Fruit fly (Drosophila melanogaster) Kc167 (cell line): ENCODE results near the gene AOX2.

Experiments used
- Myc ChIP-seq: fragments of >200 bp; optimal IDR thresholded peaks from 2 replicates; lab custom pipeline; 2017; ENCODE audit warnings: missing external identifiers
- Sin3A ChIP-seq: fragments of >200 bp; optimal IDR thresholded peaks from 2 replicates; lab custom pipeline; 2018; ENCODE audit warnings: missing external identifiers
- h ChIP-seq: fragments of >200 bp; optimal IDR thresholded peaks from 3 replicates; lab custom pipeline; 2018; ENCODE audit warnings: missing external identifiers
- insv ChIP-seq: fragments of >200 bp; optimal IDR thresholded peaks from 3 replicates; lab custom pipeline; 2018; ENCODE audit warnings: missing external identifiers
- psq ChIP-seq: fragments of >200 bp; optimal IDR thresholded peaks from 2 replicates; lab custom pipeline; 2017; ENCODE audit warnings: missing external identifiers
- ttk ChIP-seq: sonication (Bioruptor generic); optimal IDR thresholded peaks from 2 replicates; lab custom pipeline; 2017; ENCODE audit warnings: missing external identifiers

The AOX2 gene

DNA sequence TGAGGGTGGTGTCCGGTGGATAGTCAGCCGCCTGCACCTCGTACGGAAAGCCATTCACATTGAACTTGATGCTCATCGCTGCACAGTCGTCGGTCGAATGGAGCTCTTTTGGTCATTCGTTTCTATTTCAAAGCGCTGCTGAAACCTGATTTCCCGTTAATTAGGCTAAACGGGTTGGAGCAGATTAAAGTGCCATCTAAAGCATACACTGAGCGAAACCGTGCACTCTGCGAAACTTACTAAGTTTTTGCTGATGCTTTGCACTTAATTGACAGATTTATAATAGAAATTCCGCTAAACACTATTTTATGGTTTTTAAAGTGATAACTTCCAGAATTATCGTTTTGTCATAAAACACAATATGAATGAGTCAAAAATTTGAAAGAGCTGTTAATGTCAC lies at the start of gene AOX2:
Gene AOX2 (minus strand): TSS at position 101 of the 400 bp plus-strand sequence.
- TF ChIP-seq Sin3A (lab: Kevin White, UChicago) (no peak), psq (lab: Kevin White, UChicago) (no peak), insv (lab: Kevin White, UChicago) (no peak), h (lab: Kevin White, UChicago) (no peak), ttk (lab: Kevin White, UChicago) (no peak), Myc (lab: Kevin White, UChicago) (no peak)

DNA sequence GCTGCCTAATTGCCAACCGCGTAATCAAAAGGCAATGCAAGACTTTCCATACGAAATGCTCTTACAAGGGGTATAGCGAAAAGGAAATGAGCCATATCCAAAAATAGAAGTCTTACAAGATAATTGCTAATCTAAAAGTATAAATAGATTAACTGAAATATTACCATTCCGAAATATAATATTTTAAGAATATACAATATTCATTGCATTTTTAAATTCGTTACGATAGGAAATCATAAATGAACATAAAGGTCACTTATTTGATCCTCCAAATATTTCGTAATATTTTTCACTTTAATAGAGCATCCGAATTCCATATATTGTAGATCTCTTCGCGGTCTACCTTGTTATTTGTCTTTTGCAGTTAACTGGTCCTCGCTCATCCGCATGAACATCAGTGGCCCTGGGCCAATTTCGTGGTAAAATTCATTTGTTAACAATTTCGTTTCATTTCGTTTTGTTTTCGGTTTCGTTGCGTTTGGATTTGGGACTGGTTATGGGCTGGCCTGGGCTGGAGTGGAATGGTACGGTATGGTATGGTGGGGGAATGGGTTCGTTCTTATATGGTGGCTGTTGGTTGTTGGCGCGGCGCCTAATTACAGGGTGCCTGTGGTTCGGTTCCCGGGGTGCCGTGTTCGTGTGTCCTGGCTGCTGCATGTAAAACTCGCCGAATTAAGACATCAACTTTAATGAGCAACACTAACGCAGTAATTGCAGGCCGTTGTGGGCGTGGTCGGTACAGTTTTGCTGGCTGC lies 46.5 kb upstream of the AOX2 start:
- TF ChIP-seq h (lab: Kevin White, UChicago): no peak
- no peak for TF ChIP-seq psq (lab: Kevin White, UChicago)
- TF ChIP-seq ttk (lab: Kevin White, UChicago): no peak
- no peak for TF ChIP-seq insv (lab: Kevin White, UChicago)
- no peak for TF ChIP-seq Myc (lab: Kevin White, UChicago)
- no peak for TF ChIP-seq Sin3A (lab: Kevin White, UChicago)

DNA sequence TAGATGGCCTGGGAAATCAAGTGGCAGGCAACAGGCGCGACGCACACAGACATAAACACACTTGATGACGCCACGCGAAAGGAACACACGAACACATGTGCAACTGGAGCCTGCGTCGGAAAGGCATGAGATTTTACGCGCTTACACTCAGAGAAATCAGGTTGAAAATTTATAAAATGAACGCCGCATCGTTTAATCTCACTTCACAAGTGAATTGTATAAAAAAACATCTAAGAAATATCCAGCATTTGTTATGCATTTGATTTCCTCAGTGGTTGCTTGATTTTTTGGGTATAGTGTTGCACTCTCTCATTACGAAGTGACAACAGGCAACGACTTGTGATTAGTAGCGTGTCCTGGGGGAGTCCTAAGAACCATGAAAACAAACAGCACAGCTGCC lies 45.3 kb upstream of the AOX2 start:
- no peak for TF ChIP-seq psq (lab: Kevin White, UChicago)
- no peak for TF ChIP-seq Myc (lab: Kevin White, UChicago)
- TF ChIP-seq h (lab: Kevin White, UChicago): no peak
- no peak for TF ChIP-seq Sin3A (lab: Kevin White, UChicago)
- no peak for TF ChIP-seq insv (lab: Kevin White, UChicago)
- no peak for TF ChIP-seq ttk (lab: Kevin White, UChicago)

DNA sequence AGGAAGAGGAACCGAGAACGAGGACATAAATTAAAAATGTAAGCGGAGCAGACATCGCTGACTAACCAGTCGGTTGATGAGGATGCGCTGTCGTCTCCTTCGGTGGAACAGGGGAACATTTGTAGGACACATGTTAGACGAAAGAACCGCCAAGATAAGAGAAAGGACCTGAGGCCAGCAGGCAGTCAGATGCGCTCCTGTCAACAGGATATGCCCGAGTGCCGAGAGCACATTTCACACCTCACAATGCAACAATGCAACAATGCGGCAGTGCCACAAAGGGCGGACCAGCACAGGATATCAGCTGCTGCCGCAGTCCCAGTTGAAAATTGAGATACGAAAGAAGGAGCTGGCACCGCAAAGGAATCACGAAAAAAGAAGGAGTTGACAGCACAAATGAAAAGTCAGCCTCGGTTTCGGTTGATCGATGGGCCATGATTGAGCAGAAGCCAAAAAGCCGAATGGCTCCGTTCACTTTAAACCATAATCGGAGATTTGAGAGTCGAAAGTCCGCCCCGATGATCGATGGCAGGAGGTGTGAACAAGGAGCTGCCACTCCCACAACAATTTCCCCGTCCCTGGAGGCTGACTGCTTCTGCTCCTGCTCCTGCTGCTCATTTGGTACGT lies 42.4 kb upstream of the AOX2 start:
- TF ChIP-seq psq (lab: Kevin White, UChicago) (no peak), Myc (lab: Kevin White, UChicago) (no peak), h (lab: Kevin White, UChicago) (no peak), Sin3A (lab: Kevin White, UChicago) (no peak), insv (lab: Kevin White, UChicago) (no peak), ttk (lab: Kevin White, UChicago) (no peak)

DNA sequence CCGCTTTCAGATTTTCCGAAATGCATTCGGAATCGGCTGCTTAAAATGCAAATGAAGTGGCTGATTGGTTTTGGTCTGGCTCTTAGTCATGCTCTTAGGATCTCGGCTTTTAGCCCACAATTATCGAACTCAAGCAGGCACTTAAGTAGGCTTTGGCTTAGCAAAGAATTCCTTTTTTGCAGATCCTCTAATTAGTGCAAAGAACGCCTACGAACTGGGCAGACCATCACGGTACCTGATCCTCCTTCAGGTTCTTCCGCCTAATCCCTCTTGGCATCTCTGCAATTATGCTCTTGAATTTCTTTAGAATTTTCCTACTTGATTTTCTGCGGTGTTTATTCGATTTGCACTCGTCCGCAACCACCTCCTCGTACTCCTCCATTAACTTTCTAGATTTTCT lies 41.2 kb upstream of the AOX2 start:
- TF ChIP-seq Myc (lab: Kevin White, UChicago): no peak
- TF ChIP-seq psq (lab: Kevin White, UChicago): no peak
- TF ChIP-seq Sin3A (lab: Kevin White, UChicago): no peak
- no peak for TF ChIP-seq ttk (lab: Kevin White, UChicago)
- TF ChIP-seq h (lab: Kevin White, UChicago): no peak
- TF ChIP-seq insv (lab: Kevin White, UChicago): no peak

DNA sequence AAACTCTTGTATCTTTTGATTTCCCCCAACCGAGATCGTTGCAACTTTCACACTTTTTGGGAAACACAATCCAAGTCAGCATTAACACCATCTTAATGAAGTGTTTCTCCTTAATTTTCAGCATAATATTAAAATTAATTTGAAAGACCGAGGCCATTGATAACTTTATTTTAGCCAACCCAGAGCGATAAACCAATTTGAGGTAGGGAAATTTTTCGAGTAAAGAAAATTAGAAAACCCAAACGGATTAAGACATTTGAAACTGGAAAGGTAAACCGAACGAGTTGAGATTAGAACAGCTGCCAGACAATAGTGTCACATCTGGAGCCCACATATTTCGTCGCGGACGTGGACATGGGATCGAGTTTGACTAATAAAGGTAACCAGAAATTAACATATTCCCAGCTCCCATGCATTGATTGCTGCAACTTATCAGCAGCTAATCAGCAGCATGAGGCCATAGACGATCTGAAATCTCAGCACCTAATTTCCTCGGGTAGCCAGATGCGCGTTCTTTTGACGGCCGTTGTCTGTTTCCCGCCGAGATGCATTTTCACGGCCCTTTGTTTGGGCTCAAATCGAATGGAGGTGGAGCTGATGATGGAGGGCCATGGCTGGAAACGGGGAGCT lies 40.4 kb upstream of the AOX2 start:
- TF ChIP-seq Sin3A (lab: Kevin White, UChicago): no peak
- no peak for TF ChIP-seq psq (lab: Kevin White, UChicago)
- no peak for TF ChIP-seq insv (lab: Kevin White, UChicago)
- TF ChIP-seq h (lab: Kevin White, UChicago): no peak
- TF ChIP-seq Myc (lab: Kevin White, UChicago): no peak
- no peak for TF ChIP-seq ttk (lab: Kevin White, UChicago)

DNA sequence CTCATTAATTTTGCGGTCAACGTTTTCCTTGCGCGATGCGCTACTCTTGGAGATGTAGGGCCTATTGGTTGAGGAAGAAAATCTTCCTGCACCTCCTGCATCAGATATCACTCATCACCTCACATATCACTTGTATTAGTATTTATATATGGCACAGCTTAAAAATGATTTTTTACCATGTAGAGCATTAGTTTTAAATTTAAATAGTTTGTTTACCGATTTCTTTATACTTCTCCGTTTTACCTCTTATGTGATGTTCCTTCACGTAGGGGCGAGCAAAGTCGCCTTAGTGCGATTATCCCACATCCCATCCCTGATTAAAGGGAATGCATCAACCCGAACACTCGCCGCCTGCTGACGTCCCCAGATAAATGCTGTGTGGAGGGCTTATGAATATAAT lies 38.5 kb upstream of the AOX2 start:
- no peak for TF ChIP-seq h (lab: Kevin White, UChicago)
- TF ChIP-seq ttk (lab: Kevin White, UChicago): no peak
- no peak for TF ChIP-seq insv (lab: Kevin White, UChicago)
- TF ChIP-seq Myc (lab: Kevin White, UChicago): no peak
- no peak for TF ChIP-seq Sin3A (lab: Kevin White, UChicago)
- no peak for TF ChIP-seq psq (lab: Kevin White, UChicago)

DNA sequence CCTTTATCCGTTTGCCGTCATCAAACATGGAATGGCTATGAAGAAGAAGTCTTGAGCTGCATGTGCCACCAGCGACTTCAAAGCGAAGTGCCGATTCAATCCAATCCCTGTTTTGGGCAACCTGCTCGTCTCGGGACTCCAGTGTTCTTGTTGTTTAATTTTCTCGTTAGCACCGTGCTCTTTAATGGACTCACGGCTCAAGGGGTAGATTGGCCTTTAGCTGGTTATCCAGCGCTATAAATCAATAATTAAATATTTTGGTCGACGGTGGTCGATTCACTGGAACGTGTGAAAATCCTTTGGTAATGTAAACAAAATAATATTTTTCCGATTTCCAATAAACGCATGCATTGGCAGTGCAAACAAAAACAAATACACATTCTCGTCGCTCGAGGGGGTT lies 37.5 kb upstream of the AOX2 start:
- TF ChIP-seq Myc (lab: Kevin White, UChicago): no peak
- no peak for TF ChIP-seq h (lab: Kevin White, UChicago)
- no peak for TF ChIP-seq insv (lab: Kevin White, UChicago)
- TF ChIP-seq ttk (lab: Kevin White, UChicago): no peak
- no peak for TF ChIP-seq psq (lab: Kevin White, UChicago)
- no peak for TF ChIP-seq Sin3A (lab: Kevin White, UChicago)

DNA sequence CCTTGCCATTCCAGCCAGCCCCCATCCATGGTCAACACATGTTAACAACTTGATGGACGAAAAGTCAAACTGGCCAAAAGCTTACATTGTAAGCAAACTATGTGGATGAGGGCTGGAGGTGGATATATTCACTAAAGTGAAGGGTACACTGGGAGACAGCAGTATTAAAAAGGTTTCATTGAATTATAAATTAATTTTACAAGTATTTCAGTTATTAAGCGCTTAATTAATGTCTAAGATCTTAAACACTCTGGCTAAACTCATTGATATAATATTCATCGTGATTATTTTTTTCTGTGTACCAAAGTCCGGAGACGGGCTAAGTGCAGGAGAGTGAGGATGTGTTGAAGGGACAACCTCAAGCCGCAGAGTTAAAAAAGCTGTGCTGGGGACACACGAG lies 26.4 kb upstream of the AOX2 start:
- TF ChIP-seq insv (lab: Kevin White, UChicago): no peak
- no peak for TF ChIP-seq Sin3A (lab: Kevin White, UChicago)
- no peak for TF ChIP-seq Myc (lab: Kevin White, UChicago)
- no peak for TF ChIP-seq psq (lab: Kevin White, UChicago)
- TF ChIP-seq ttk (lab: Kevin White, UChicago): no peak
- TF ChIP-seq h (lab: Kevin White, UChicago): no peak

DNA sequence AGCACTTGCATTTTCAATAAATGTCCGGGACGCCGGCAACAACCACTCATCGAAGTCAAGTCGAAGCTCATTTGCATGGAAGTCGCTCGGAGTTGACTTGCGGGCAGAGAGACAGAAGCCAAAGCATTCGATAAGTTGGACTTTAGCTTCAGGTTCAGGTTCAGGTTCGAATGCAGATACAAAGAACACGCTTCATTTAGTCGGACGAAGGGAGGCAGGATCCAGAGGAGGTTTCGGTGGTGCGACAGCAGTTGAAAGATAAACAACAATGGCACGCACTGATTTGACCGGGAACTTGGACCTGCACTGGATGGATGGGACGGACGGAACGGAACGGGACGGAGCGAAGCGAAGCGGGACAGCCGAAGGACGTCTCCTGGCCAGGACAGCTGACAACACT lies 25.7 kb upstream of the AOX2 start:
- TF ChIP-seq ttk (lab: Kevin White, UChicago): no peak
- TF ChIP-seq Myc (lab: Kevin White, UChicago): no peak
- no peak for TF ChIP-seq h (lab: Kevin White, UChicago)
- TF ChIP-seq Sin3A (lab: Kevin White, UChicago): no peak
- TF ChIP-seq insv (lab: Kevin White, UChicago): no peak
- no peak for TF ChIP-seq psq (lab: Kevin White, UChicago)

DNA sequence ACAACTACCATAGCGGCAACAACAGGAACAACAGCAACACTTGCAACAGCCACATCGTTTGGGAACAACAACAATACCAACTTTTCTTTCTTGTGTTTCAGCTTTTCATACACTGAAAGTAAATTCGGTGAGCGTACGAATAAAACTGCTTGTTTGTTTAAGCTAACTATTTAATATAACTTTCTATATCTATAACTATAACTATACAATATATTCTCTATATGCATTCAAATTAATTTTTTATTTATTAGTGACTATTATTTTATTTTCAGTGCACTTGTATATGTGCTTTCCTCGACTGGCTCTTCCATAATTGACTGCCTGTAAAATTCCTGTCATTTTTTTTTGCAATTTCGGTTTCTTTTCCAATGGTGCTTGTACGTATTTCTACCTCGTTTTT lies 24.7 kb upstream of the AOX2 start:
- TF ChIP-seq psq (lab: Kevin White, UChicago) (no peak), insv (lab: Kevin White, UChicago) (no peak), Sin3A (lab: Kevin White, UChicago) (no peak), Myc (lab: Kevin White, UChicago) (no peak), ttk (lab: Kevin White, UChicago) (no peak), h (lab: Kevin White, UChicago) (no peak)
